ENCODE assay signal across 4 worm cellular contexts in the genomic region with DNA sequence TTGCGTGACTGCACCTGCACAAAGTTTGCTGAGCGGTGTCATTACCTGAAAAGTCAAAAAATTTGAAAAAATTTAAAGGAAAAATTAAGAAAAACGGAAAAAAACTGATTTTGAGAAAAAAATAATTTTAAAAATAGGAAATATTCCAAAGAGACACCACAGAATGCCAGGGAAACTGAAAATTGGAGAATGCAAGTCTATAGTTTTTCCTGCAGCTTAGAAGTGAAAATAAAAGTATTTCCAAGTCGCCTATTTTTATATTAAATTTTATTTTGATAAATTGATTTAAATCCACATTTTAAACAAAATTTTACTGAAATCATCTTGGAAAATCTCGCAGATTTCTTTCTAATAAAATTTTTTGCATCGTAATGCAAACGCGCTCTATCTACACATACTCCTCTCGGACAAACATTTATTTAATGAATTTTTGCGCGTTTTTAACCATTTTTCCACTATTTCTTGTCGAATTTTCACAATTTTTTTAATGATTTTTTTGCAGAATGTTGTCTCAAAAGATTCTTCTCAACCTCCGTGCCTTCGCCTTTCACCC.
TF ChIP-seq lines count a peak whose summit lies in the region.

Gene F56B3.11 (minus strand): TSS at position 51 of the 553 bp plus-strand sequence.
Gene ech-5 (plus strand): TSS at position 503 of the 553 bp plus-strand sequence.

TF ChIP-seq in whole organism, L2 larva, 48 proteins besides CTCF, POLR2A, EP300 and RAD21 (continued from another document):
- TF ChIP-seq alr-1 (tag; optimal IDR thresholded peaks at IDR 0.05; lab: Kevin White, UChicago) (no peak), nhr-21 (tag; optimal IDR thresholded peaks at IDR 0.05; lab: Kevin White, UChicago) (peak; percentile 13), unc-55 (GFP tag; optimal IDR thresholded peaks at IDR 0.05; lab: Kevin White, UChicago) (peak; percentile 87), lsy-2 (tag; optimal IDR thresholded peaks at IDR 0.05; lab: Kevin White, UChicago) (peak; percentile 48 to 88), ztf-11 (tag; optimal IDR thresholded peaks at IDR 0.05; lab: Kevin White, UChicago) (no peak), nhr-25 (tag; optimal IDR thresholded peaks at IDR 0.05; lab: Kevin White, UChicago) (peak; percentile 66), lin-13 (GFP tag; optimal IDR thresholded peaks at IDR 0.05; lab: Kevin White, UChicago) (peak; percentile 80), nhr-77 (tag; optimal IDR thresholded peaks at IDR 0.05; lab: Kevin White, UChicago) (no peak), ceh-16 (tag; optimal IDR thresholded peaks at IDR 0.05; lab: Kevin White, UChicago) (peak; percentile 25), C34F6.9 (tag; optimal IDR thresholded peaks at IDR 0.05; lab: Kevin White, UChicago) (peak; percentile 91), lin-39 (tag; optimal IDR thresholded peaks at IDR 0.05; lab: Kevin White, UChicago) (no peak), blmp-1 (tag; optimal IDR thresholded peaks at IDR 0.05; lab: Kevin White, UChicago; ENCODE audit: insufficient read depth) (no peak), unc-39 (tag; optimal IDR thresholded peaks at IDR 0.05; lab: Kevin White, UChicago) (no peak), sma-9 (GFP tag; optimal IDR thresholded peaks at IDR 0.05; lab: Kevin White, UChicago) (no peak), sma-9 (tag; optimal IDR thresholded peaks at IDR 0.05; lab: Kevin White, UChicago) (no peak), Y55F3AM.14 (GFP tag; optimal IDR thresholded peaks at IDR 0.05; lab: Kevin White, UChicago) (peak; percentile 50), snpc-4 (tag; optimal IDR thresholded peaks at IDR 0.05; lab: Kevin White, UChicago) (peak; percentile 26), fos-1 (tag; optimal IDR thresholded peaks at IDR 0.05; lab: Kevin White, UChicago) (peak; percentile 44), nhr-23 (tag; optimal IDR thresholded peaks at IDR 0.05; lab: Kevin White, UChicago) (no peak), skn-1 (tag; optimal IDR thresholded peaks at IDR 0.05; lab: Kevin White, UChicago) (peak; percentile 26)
TF ChIP-seq in whole organism, L2 larva: peak in this region for 20.

TF ChIP-seq in whole organism, L4 larva, 104 proteins besides CTCF, POLR2A, EP300 and RAD21 (continued from another document and continues in another):
- TF ChIP-seq unc-130 (GFP tag; optimal IDR thresholded peaks at IDR 0.05; lab: Kevin White, UChicago) (peak; percentile 77), zfp-2 (tag; optimal IDR thresholded peaks at IDR 0.05; lab: Kevin White, UChicago) (peak; percentile 61), lin-29 (GFP tag; IDR thresholded peaks at IDR 0.05; lab: Robert Waterston, UW) (no peak), ctbp-1 (GFP tag; IDR thresholded peaks at IDR 0.05; lab: Robert Waterston, UW) (no peak), unc-62 (GFP tag; optimal IDR thresholded peaks at IDR 0.05 in 1 of 2; lab: Kevin White, UChicago) (no peak), unc-62 (tag; optimal IDR thresholded peaks at IDR 0.05; lab: Kevin White, UChicago) (no peak), daf-8 (GFP tag; IDR thresholded peaks at IDR 0.05; lab: Robert Waterston, UW) (no peak), Y5F2A.4 (GFP tag; optimal IDR thresholded peaks at IDR 0.05; lab: Kevin White, UChicago) (no peak), aha-1 (tag; lab: Kevin White, UChicago) (peak; percentile 81), ceh-44 (GFP tag; IDR thresholded peaks at IDR 0.05; lab: Robert Waterston, UW) (no peak), spr-1 (tag; optimal IDR thresholded peaks at IDR 0.05; lab: Kevin White, UChicago) (peak; percentile 14), D1046.2 (GFP tag; IDR thresholded peaks at IDR 0.05; lab: Robert Waterston, UW) (no peak), dve-1 (tag; optimal IDR thresholded peaks at IDR 0.05; lab: Kevin White, UChicago; ENCODE audit: insufficient read depth) (peak; percentile 72), nhr-41 (GFP tag; IDR thresholded peaks at IDR 0.05; lab: Robert Waterston, UW) (no peak), ceh-28 (tag; optimal IDR thresholded peaks at IDR 0.05; lab: Kevin White, UChicago) (no peak), R02D3.7 (tag; optimal IDR thresholded peaks at IDR 0.05; lab: Kevin White, UChicago) (no peak), hif-1 (tag; optimal IDR thresholded peaks at IDR 0.05; lab: Kevin White, UChicago) (peak in 1 of 2 experiments; percentile 91), fos-1 (tag; optimal IDR thresholded peaks at IDR 0.05; lab: Kevin White, UChicago) (no peak), ZK337.2 (GFP tag; IDR thresholded peaks at IDR 0.05; lab: Robert Waterston, UW) (no peak), hlh-11 (tag; optimal IDR thresholded peaks at IDR 0.05; lab: Kevin White, UChicago) (peak; percentile 41), tra-1 (GFP tag; IDR thresholded peaks at IDR 0.05; lab: Robert Waterston, UW) (no peak), mxl-3 (GFP tag; optimal IDR thresholded peaks at IDR 0.05; lab: Kevin White, UChicago) (no peak), mdl-1 (tag; optimal IDR thresholded peaks at IDR 0.05; lab: Kevin White, UChicago) (no peak), cey-2 (tag; optimal IDR thresholded peaks at IDR 0.05; lab: Kevin White, UChicago; ENCODE audit: borderline replicate concordance, insufficient read depth) (no peak), ZK546.5 (tag; optimal IDR thresholded peaks at IDR 0.05; lab: Kevin White, UChicago) (no peak), unc-39 (tag; optimal IDR thresholded peaks at IDR 0.05; lab: Kevin White, UChicago) (no peak), arid-1 (GFP tag; conservative IDR thresholded peaks at IDR 0.05; lab: Robert Waterston, UW) (no peak), F49E8.2 (tag; optimal IDR thresholded peaks at IDR 0.05; lab: Kevin White, UChicago; ENCODE audit: borderline replicate concordance) (peak; percentile 1), lin-15B (tag; optimal IDR thresholded peaks at IDR 0.05; lab: Kevin White, UChicago) (peak; percentile 69), mes-2 (tag; optimal IDR thresholded peaks at IDR 0.05; lab: Kevin White, UChicago; ENCODE audit: poor library complexity, severe bottlenecking) (peak; percentile 72), Y105C5A.15 (GFP tag; IDR thresholded peaks at IDR 0.05; lab: Robert Waterston, UW) (no peak), T20F7.1 (GFP tag; optimal IDR thresholded peaks at IDR 0.05; lab: Kevin White, UChicago) (no peak), dmd-6 (GFP tag; IDR thresholded peaks at IDR 0.05; lab: Robert Waterston, UW) (no peak; the same call in 1 of the 2 replicates), nhr-42 (GFP tag; IDR thresholded peaks at IDR 0.05; lab: Robert Waterston, UW) (no peak; the same call in 1 of the 2 replicates), lin-1 (GFP tag; IDR thresholded peaks at IDR 0.05; lab: Robert Waterston, UW) (no peak), dmd-9 (GFP tag; IDR thresholded peaks at IDR 0.05; lab: Robert Waterston, UW) (no peak)

TF ChIP-seq in whole organism, late embryonic, 69 proteins besides CTCF, POLR2A, EP300 and RAD21 (continued from another document):
- TF ChIP-seq hlh-8 (tag; optimal IDR thresholded peaks at IDR 0.05; lab: Kevin White, UChicago) (peak; percentile 94), ceh-24 (tag; optimal IDR thresholded peaks at IDR 0.05; lab: Kevin White, UChicago) (peak; percentile 23), elt-2 (tag; optimal IDR thresholded peaks at IDR 0.05; lab: Kevin White, UChicago) (peak; percentile 91), gmeb-2 (tag; optimal IDR thresholded peaks at IDR 0.05; lab: Kevin White, UChicago) (peak; percentile 0), ama-1 (optimal IDR thresholded peaks at IDR 0.05; lab: Kevin White, UChicago) (no peak), ceh-31 (tag; optimal IDR thresholded peaks at IDR 0.05; lab: Kevin White, UChicago) (peak; percentile 94), hlh-15 (tag; optimal IDR thresholded peaks at IDR 0.05; lab: Kevin White, UChicago) (peak; percentile 65), ttx-3 (tag; optimal IDR thresholded peaks at IDR 0.05; lab: Kevin White, UChicago) (peak; percentile 78), pha-2 (tag; optimal IDR thresholded peaks at IDR 0.05; lab: Kevin White, UChicago) (peak; percentile 72), unc-86 (tag; optimal IDR thresholded peaks at IDR 0.05; lab: Kevin White, UChicago) (peak; percentile 63), ceh-22 (tag; optimal IDR thresholded peaks at IDR 0.05; lab: Kevin White, UChicago) (no peak), rnt-1 (tag; optimal IDR thresholded peaks at IDR 0.05; lab: Kevin White, UChicago) (peak; percentile 83), ceh-14 (tag; optimal IDR thresholded peaks at IDR 0.05; lab: Kevin White, UChicago) (peak; percentile 93), ceh-9 (tag; optimal IDR thresholded peaks at IDR 0.05; lab: Kevin White, UChicago) (no peak), fax-1 (tag; optimal IDR thresholded peaks at IDR 0.05; lab: Kevin White, UChicago) (peak; percentile 93), ref-2 (tag; optimal IDR thresholded peaks at IDR 0.05; lab: Kevin White, UChicago) (peak; percentile 93), K02D7.2 (tag; optimal IDR thresholded peaks at IDR 0.05; lab: Kevin White, UChicago) (no peak), sox-4 (tag; optimal IDR thresholded peaks at IDR 0.05; lab: Kevin White, UChicago) (no peak), hlh-6 (tag; optimal IDR thresholded peaks at IDR 0.05; lab: Kevin White, UChicago) (no peak), syd-9 (tag; optimal IDR thresholded peaks at IDR 0.05; lab: Kevin White, UChicago) (no peak), pag-3 (tag; optimal IDR thresholded peaks at IDR 0.05; lab: Kevin White, UChicago; ENCODE audit: borderline replicate concordance) (peak; percentile 22), ceh-2 (tag; optimal IDR thresholded peaks at IDR 0.05; lab: Kevin White, UChicago) (peak; percentile 88), pqm-1 (tag; optimal IDR thresholded peaks at IDR 0.05; lab: Kevin White, UChicago) (peak; percentile 76), nfya-1 (tag; optimal IDR thresholded peaks at IDR 0.05; lab: Kevin White, UChicago) (peak; percentile 7), sdc-2 (tag; optimal IDR thresholded peaks at IDR 0.05; lab: Kevin White, UChicago) (no peak), che-1 (tag; optimal IDR thresholded peaks at IDR 0.05; lab: Kevin White, UChicago) (peak; percentile 23), unc-42 (tag; optimal IDR thresholded peaks at IDR 0.05; lab: Kevin White, UChicago) (peak; percentile 87)
TF ChIP-seq in whole organism, late embryonic: peak in this region for 36.

TF ChIP-seq in whole organism, mixed stage, embryonic, 35 proteins besides CTCF, POLR2A, EP300 and RAD21 (continued from another document):
- TF ChIP-seq bed-3 (GFP tag; optimal IDR thresholded peaks at IDR 0.05; lab: Kevin White, UChicago) (peak; percentile 55), ceh-43 (GFP tag; optimal IDR thresholded peaks at IDR 0.05; lab: Kevin White, UChicago) (peak; percentile 26), unc-39 (tag; optimal IDR thresholded peaks at IDR 0.05; lab: Kevin White, UChicago) (no peak), nhr-237 (tag; optimal IDR thresholded peaks at IDR 0.05; lab: Kevin White, UChicago) (peak; percentile 82), ces-1 (GFP tag; optimal IDR thresholded peaks at IDR 0.05; lab: Kevin White, UChicago) (peak; percentile 80), flh-1 (GFP tag; optimal IDR thresholded peaks at IDR 0.05; lab: Kevin White, UChicago) (no peak), tbx-8 (GFP tag; optimal IDR thresholded peaks at IDR 0.05; lab: Kevin White, UChicago) (no peak)
